Fruit fly (Drosophila melanogaster): Measurements from ENCODE around the gene mRpS35.

DNA sequence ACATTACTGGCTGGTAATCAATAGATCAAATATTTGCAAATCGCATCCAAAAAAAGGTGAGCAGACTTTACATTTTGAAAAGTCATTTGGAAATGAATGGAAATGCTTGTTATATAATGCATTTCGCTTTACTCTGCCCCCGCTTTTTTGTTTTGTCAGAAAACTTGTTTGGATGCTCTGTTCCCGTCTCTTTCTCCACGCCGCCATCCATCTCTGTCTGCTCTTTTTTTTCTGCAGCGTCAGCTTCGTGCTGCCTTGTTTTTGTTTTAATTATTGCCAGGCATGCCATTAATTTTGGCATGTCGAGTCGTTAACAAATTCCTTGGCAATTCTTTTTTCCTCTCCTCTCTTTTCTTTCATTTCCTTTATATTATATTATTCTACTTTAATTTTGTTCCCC lies 20.7 kb downstream of the mRpS35 start:
- TF ChIP-seq rn (GFP tag; IDR thresholded peaks at IDR 0.05) (no peak), Snoo (tag; optimal IDR thresholded peaks at IDR 0.05) (peak; percentile 1), CG13204 (GFP tag; optimal IDR thresholded peaks at IDR 0.05) (no peak), Pif1A (GFP tag; optimal IDR thresholded peaks at IDR 0.05) (no peak), CG15710 (tag; optimal IDR thresholded peaks at IDR 0.05) (no peak), CG32121 (GFP tag; IDR thresholded peaks at IDR 0.05) (no peak), EcR (GFP tag; optimal IDR thresholded peaks at IDR 0.05) (peak; percentile 11), Pif1B (GFP tag; optimal IDR thresholded peaks at IDR 0.05) (no peak), CG12605 (GFP tag; IDR thresholded peaks at IDR 0.05) (no peak), CG34367 (tag; optimal IDR thresholded peaks at IDR 0.05) (no peak), CG8301 (tag; optimal IDR thresholded peaks at IDR 0.05) (no peak), CG10348 (GFP tag; IDR thresholded peaks at IDR 0.05) (no peak), CG17806 (tag; optimal IDR thresholded peaks at IDR 0.05) (no peak), CG14655 (GFP tag; optimal IDR thresholded peaks at IDR 0.05) (no peak)

All from whole organism, pupa.